Worm (Caenorhabditis elegans) whole organism, mixed stage, embryonic: Measurements from ENCODE around the gene srbc-38.

Source experiments
- M03D4.4 ChIP-seq: sonication (generic microtip); optimal IDR thresholded peaks from 2 replicates; lab custom pipeline; 2017; ENCODE audit warnings: mild to moderate bottlenecking, missing genetic modification characterization, missing compliant biosample characterization
- ceh-39 ChIP-seq: fragments of 150-350 bp; optimal IDR thresholded peaks from 2 replicates; lab custom pipeline; 2014; ENCODE audit warnings: missing biosample characterization, missing genetic modification characterization
- elt-3 ChIP-seq: fragments of 150-350 bp; optimal IDR thresholded peaks from 2 replicates; lab custom pipeline; 2014; ENCODE audit warnings: missing biosample characterization, missing genetic modification characterization
- ham-2 ChIP-seq: fragments of 200-800 bp; sonication (Bioruptor generic); optimal IDR thresholded peaks from 2 replicates; lab custom pipeline; 2018; ENCODE audit warnings: mild to moderate bottlenecking, missing genetic modification characterization, missing compliant biosample characterization
- lsy-2 ChIP-seq: fragments of 150-350 bp; optimal IDR thresholded peaks from 2 replicates; lab custom pipeline; 2014; ENCODE audit warnings: missing biosample characterization, missing genetic modification characterization
- nhr-12 ChIP-seq: fragments of 150-350 bp; optimal IDR thresholded peaks from 2 replicates; lab custom pipeline; 2014; ENCODE audit warnings: missing biosample characterization, missing genetic modification characterization
- nhr-237 ChIP-seq: fragments of 150-350 bp; optimal IDR thresholded peaks from 2 replicates; lab custom pipeline; 2014; ENCODE audit warnings: missing biosample characterization, missing genetic modification characterization
- nhr-76 ChIP-seq: sonication (generic microtip); optimal IDR thresholded peaks from 2 replicates; lab custom pipeline; 2017; ENCODE audit warnings: missing biosample characterization, missing genetic modification characterization
- snpc-4 ChIP-seq: fragments of 150-350 bp; optimal IDR thresholded peaks from 2 replicates; lab custom pipeline; 2014; ENCODE audit warnings: missing biosample characterization, missing genetic modification characterization
- sptf-1 ChIP-seq: sonication (generic microtip); optimal IDR thresholded peaks from 2 replicates; lab custom pipeline; 2017; ENCODE audit warnings: mild to moderate bottlenecking, missing genetic modification characterization, moderate library complexity, missing compliant biosample characterization
- unc-39 ChIP-seq: fragments of 150-350 bp; optimal IDR thresholded peaks from 2 replicates; lab custom pipeline; 2014; ENCODE audit warnings: missing biosample characterization, missing genetic modification characterization
- unc-62 ChIP-seq: fragments of 150-350 bp; optimal IDR thresholded peaks from 2 replicates; lab custom pipeline; 2014; ENCODE audit warnings: missing biosample characterization, missing genetic modification reagents, missing genetic modification characterization

ce11 chrV:725807-726572 is 19.0 kb downstream of the srbc-38 start:
- TF ChIP-seq sptf-1 (tag; lab: Kevin White, UChicago) (no peak), nhr-76 (tag; lab: Kevin White, UChicago) (no peak), unc-39 (tag; lab: Kevin White, UChicago) (no peak), ham-2 (no peak), nhr-12 (tag; lab: Kevin White, UChicago) (no peak), unc-62 (no peak), nhr-237 (tag; lab: Kevin White, UChicago) (no peak), elt-3 (tag; lab: Kevin White, UChicago) (no peak), M03D4.4 (tag; lab: Kevin White, UChicago) (no peak), snpc-4 (tag; lab: Kevin White, UChicago) (no peak), ceh-39 (tag; lab: Kevin White, UChicago) (no peak), lsy-2 (no peak)
